Fruit fly (Drosophila melanogaster) whole organism, embryonic: ENCODE data around the gene CG7304.

Experiments
- CG12769 ChIP-seq: fragments of 200-800 bp; sonication (Bioruptor generic); optimal IDR thresholded peaks from 2 replicates; lab custom pipeline; 2019; ENCODE audit warnings: missing biosample characterization, mild to moderate bottlenecking, missing genetic modification characterization, moderate library complexity
- CG14441 ChIP-seq: fragments of 200-800 bp; sonication (Bioruptor generic); IDR thresholded peaks from 2 replicates; pipeline ENCODE4 v1.3.6; 2022; ENCODE audit warnings: missing biosample characterization, missing genetic modification characterization
- CG17361 ChIP-seq: fragments of 200-800 bp; sonication (Bioruptor generic); IDR thresholded peaks from 3 replicates; pipeline ENCODE4 v1.3.6; 2022; ENCODE audit warnings: missing biosample characterization, missing genetic modification characterization
- CG18619 ChIP-seq: fragments of 200-800 bp; sonication (Bioruptor generic); optimal IDR thresholded peaks from 3 replicates; lab custom pipeline; 2017; ENCODE audit warnings: missing biosample characterization, mild to moderate bottlenecking, missing genetic modification characterization
- CG2129 ChIP-seq: fragments of 200-800 bp; sonication (Bioruptor generic); IDR thresholded peaks from 2 replicates; pipeline ENCODE4 v1.3.6; 2022; ENCODE audit warnings: missing biosample characterization, missing genetic modification characterization; ENCODE audit not compliant: partially characterized antibody
- CG2712 ChIP-seq: fragments of 200-800 bp; optimal IDR thresholded peaks from 3 replicates; lab custom pipeline; 2019; ENCODE audit warnings: missing biosample characterization, mild to moderate bottlenecking, missing genetic modification characterization, moderate library complexity
- CG30020 ChIP-seq: fragments of 200-800 bp; optimal IDR thresholded peaks from 2 replicates; lab custom pipeline; 2019; ENCODE audit warnings: missing biosample characterization, mild to moderate bottlenecking, missing genetic modification characterization, moderate library complexity
- CG34376 ChIP-seq: fragments of 200-800 bp; sonication (Bioruptor generic); optimal IDR thresholded peaks from 2 replicates; lab custom pipeline; 2018; ENCODE audit warnings: missing biosample characterization, mild to moderate bottlenecking, missing genetic modification characterization
- CG3726 ChIP-seq: fragments of 200-800 bp; sonication (Bioruptor generic); IDR thresholded peaks from 3 replicates; pipeline ENCODE4, ENCODE4 v1.3.6; 2022; ENCODE audit warnings: missing biosample characterization, missing genetic modification characterization
- CG3838 ChIP-seq: fragments of 200-800 bp; sonication (Bioruptor generic); optimal IDR thresholded peaks from 3 replicates; lab custom pipeline; 2016; ENCODE audit warnings: missing biosample characterization, missing genetic modification characterization
- CG3847 ChIP-seq: fragments of 200-800 bp; sonication (Bioruptor generic); IDR thresholded peaks from 2 replicates; pipeline ENCODE4 v1.3.6; 2022; ENCODE audit warnings: missing biosample characterization, missing genetic modification characterization
- CG42726 ChIP-seq: fragments of 200-800 bp; sonication (Bioruptor generic); IDR thresholded peaks from 2 replicates; pipeline ENCODE4 v1.3.6; 2022; ENCODE audit warnings: missing biosample characterization, missing genetic modification characterization; ENCODE audit not compliant: partially characterized antibody
- CG5953 ChIP-seq: fragments of 200-800 bp; sonication (Bioruptor generic); IDR thresholded peaks from 2 replicates; pipeline ENCODE4 v1.3.6; 2022; ENCODE audit warnings: missing biosample characterization, missing genetic modification characterization
- CG9215 ChIP-seq: fragments of 200-800 bp; sonication (Bioruptor generic); IDR thresholded peaks from 2 replicates; pipeline ENCODE4 v1.3.6; 2022; ENCODE audit warnings: missing biosample characterization, missing genetic modification characterization
- CG9437 ChIP-seq: fragments of 200-800 bp; sonication (Bioruptor generic); optimal IDR thresholded peaks from 2 replicates; lab custom pipeline; 2018; ENCODE audit warnings: missing biosample characterization, mild to moderate bottlenecking, missing genetic modification characterization
- Dp ChIP-seq: fragments of 200-800 bp; sonication (Bioruptor generic); optimal IDR thresholded peaks from 2 replicates; lab custom pipeline; 2018; ENCODE audit warnings: missing biosample characterization, mild to moderate bottlenecking, missing genetic modification characterization, moderate library complexity
- Fer1 ChIP-seq: fragments of 200-800 bp; sonication (Bioruptor generic); optimal IDR thresholded peaks from 2 replicates; lab custom pipeline; 2017; ENCODE audit warnings: missing biosample characterization, mild to moderate bottlenecking, missing genetic modification characterization
- HLH3B ChIP-seq: fragments of 200-800 bp; sonication (Bioruptor generic); IDR thresholded peaks from 2 replicates; pipeline ENCODE4 v1.3.6; 2022; ENCODE audit warnings: missing biosample characterization, missing genetic modification characterization
- HLH4C ChIP-seq: fragments of 200-800 bp; sonication (Bioruptor generic); IDR thresholded peaks from 3 replicates; pipeline ENCODE4 v1.3.6; 2022; ENCODE audit warnings: missing biosample characterization, missing genetic modification characterization; ENCODE audit not compliant: partially characterized antibody
- Hand ChIP-seq: fragments of 200-800 bp; sonication (Bioruptor generic); optimal IDR thresholded peaks from 2 replicates; lab custom pipeline; 2017; ENCODE audit warnings: mild to moderate bottlenecking, missing biosample characterization, missing genetic modification reagents, missing genetic modification characterization
- Hmr ChIP-seq: fragments of 200-800 bp; sonication (Bioruptor generic); optimal IDR thresholded peaks from 3 replicates; lab custom pipeline; 2017; ENCODE audit warnings: mild to moderate bottlenecking, missing biosample characterization, missing genetic modification reagents, missing genetic modification characterization
- MTF-1 ChIP-seq: fragments of 200-800 bp; sonication (Bioruptor generic); optimal IDR thresholded peaks from 2 replicates; lab custom pipeline; 2018; ENCODE audit warnings: missing biosample characterization, mild to moderate bottlenecking, missing genetic modification characterization, borderline replicate concordance
- Max ChIP-seq: fragments of 200-800 bp; sonication (Bioruptor generic); optimal IDR thresholded peaks from 2 replicates; lab custom pipeline; 2016; ENCODE audit warnings: missing biosample characterization, mild to moderate bottlenecking, missing genetic modification characterization
- Myb ChIP-seq: fragments of 200-800 bp; sonication (Bioruptor generic); optimal IDR thresholded peaks from 2 replicates; lab custom pipeline; 2016; ENCODE audit warnings: missing biosample characterization, missing genetic modification characterization
- NC2α ChIP-seq: fragments of 200-800 bp; sonication (Bioruptor generic); optimal IDR thresholded peaks from 2 replicates; lab custom pipeline; 2016; ENCODE audit warnings: missing biosample characterization, missing genetic modification characterization
- NfI ChIP-seq: fragments of 200-800 bp; sonication (Bioruptor generic); optimal IDR thresholded peaks from 3 replicates; lab custom pipeline; 2018; ENCODE audit warnings: missing biosample characterization, mild to moderate bottlenecking, missing genetic modification characterization, moderate library complexity
- Optix ChIP-seq: fragments of 200-800 bp; sonication (Bioruptor generic); IDR thresholded peaks from 3 replicates; pipeline ENCODE4 v1.3.6; 2022; ENCODE audit warnings: missing biosample characterization, missing genetic modification characterization
- Sry-δ ChIP-seq: fragments of 200-800 bp; sonication (Bioruptor generic); optimal IDR thresholded peaks from 2 replicates; lab custom pipeline; 2016; ENCODE audit warnings: missing biosample characterization, missing genetic modification characterization
- YL-1 ChIP-seq: fragments of 200-800 bp; sonication (Bioruptor generic); optimal IDR thresholded peaks from 3 replicates; lab custom pipeline; 2017; ENCODE audit warnings: missing biosample characterization, mild to moderate bottlenecking, missing genetic modification characterization
- al ChIP-seq: fragments of 200-800 bp; sonication (Bioruptor generic); IDR thresholded peaks from 2 replicates; pipeline ENCODE4 v1.3.6; 2022; ENCODE audit warnings: missing biosample characterization, missing genetic modification characterization
- crol ChIP-seq: fragments of 200-800 bp; sonication (Bioruptor generic); IDR thresholded peaks from 2 replicates; pipeline ENCODE4 v1.3.6; 2022; ENCODE audit warnings: missing biosample characterization, missing genetic modification characterization
- en ChIP-seq: fragments of 200-800 bp; sonication (Bioruptor generic); optimal IDR thresholded peaks from 2 replicates; lab custom pipeline; 2016; ENCODE audit warnings: missing biosample characterization, missing genetic modification characterization
- fd3F ChIP-seq: fragments of 200-800 bp; sonication (Bioruptor generic); optimal IDR thresholded peaks from 2 replicates; lab custom pipeline; 2018; ENCODE audit warnings: missing biosample characterization, mild to moderate bottlenecking, missing genetic modification characterization, moderate library complexity
- fd96Cb ChIP-seq: fragments of 200-800 bp; sonication (Bioruptor generic); optimal IDR thresholded peaks from 2 replicates; lab custom pipeline; 2018; ENCODE audit warnings: missing biosample characterization, mild to moderate bottlenecking, missing genetic modification characterization, moderate library complexity
- gsb-n ChIP-seq: fragments of 200-800 bp; sonication (Bioruptor generic); optimal IDR thresholded peaks from 3 replicates; lab custom pipeline; 2018; ENCODE audit warnings: missing biosample characterization, mild to moderate bottlenecking, missing genetic modification characterization
- hb ChIP-seq: fragments of 200-800 bp; sonication (Bioruptor generic); IDR thresholded peaks from 3 replicates; pipeline ENCODE4 v1.3.6; 2022; ENCODE audit warnings: missing biosample characterization, missing genetic modification characterization; ENCODE audit not compliant: partially characterized antibody
- hkb ChIP-seq, 2 experiments: fragments of 200-800 bp in 1 of 2; fragments of >200 bp in 1 of 2; sonication (Bioruptor generic) in 1 of 2; IDR thresholded peaks in 1 of 2; optimal IDR thresholded peaks in 1 of 2; 2 replicates each; pipeline versions ENCODE4 v1.3.6 to Lab custom; 2017 to 2022; ENCODE audit warnings: missing biosample characterization in 1 of 2, missing genetic modification characterization in 1 of 2
- jumu ChIP-seq: fragments of 200-800 bp; sonication (Bioruptor generic); optimal IDR thresholded peaks from 3 replicates; lab custom pipeline; 2016; ENCODE audit warnings: missing biosample characterization, missing genetic modification characterization
- maf-S ChIP-seq: fragments of 200-800 bp; sonication (Bioruptor generic); optimal IDR thresholded peaks from 2 replicates; lab custom pipeline; 2016; ENCODE audit warnings: missing biosample characterization, missing genetic modification characterization
- nmo ChIP-seq: fragments of 200-800 bp; sonication (Bioruptor generic); optimal IDR thresholded peaks from 2 replicates; lab custom pipeline; 2018; ENCODE audit warnings: missing biosample characterization, mild to moderate bottlenecking, missing genetic modification characterization, moderate library complexity
- nom ChIP-seq: fragments of 200-800 bp; sonication (Bioruptor generic); optimal IDR thresholded peaks from 2 replicates; lab custom pipeline; 2017; ENCODE audit warnings: missing biosample characterization, missing genetic modification characterization, mild to moderate bottlenecking, moderate library complexity, missing genetic modification reagents
- oc ChIP-seq: fragments of 200-800 bp; sonication (Bioruptor generic); optimal IDR thresholded peaks from 2 replicates; lab custom pipeline; 2018; ENCODE audit warnings: missing biosample characterization, mild to moderate bottlenecking, missing genetic modification characterization, moderate library complexity
- pho ChIP-seq: fragments of 200-800 bp; sonication (Bioruptor generic); optimal IDR thresholded peaks from 2 replicates; lab custom pipeline; 2016; ENCODE audit warnings: missing biosample characterization, missing genetic modification characterization
- ranshi ChIP-seq: fragments of 200-800 bp; sonication (Bioruptor generic); IDR thresholded peaks from 2 replicates; pipeline ENCODE4 v1.3.6; 2022; ENCODE audit warnings: missing biosample characterization, missing genetic modification characterization
- sd ChIP-seq: fragments of 200-800 bp; sonication (Bioruptor generic); optimal IDR thresholded peaks from 3 replicates; lab custom pipeline; 2018; ENCODE audit warnings: missing biosample characterization, mild to moderate bottlenecking, missing genetic modification characterization, moderate library complexity
- ttk ChIP-seq: fragments of 200-800 bp; sonication (Bioruptor generic); IDR thresholded peaks from 2 replicates; pipeline ENCODE4 v2.1.2; 2022; ENCODE audit warnings: missing biosample characterization, missing genetic modification characterization
- vfl ChIP-seq: fragments of 200-800 bp; sonication (Bioruptor generic); optimal IDR thresholded peaks from 2 replicates; lab custom pipeline; 2016; ENCODE audit warnings: missing biosample characterization, missing genetic modification characterization
- wek ChIP-seq: fragments of 200-800 bp; sonication (Bioruptor generic); optimal IDR thresholded peaks from 3 replicates; lab custom pipeline; 2018; ENCODE audit warnings: missing biosample characterization, mild to moderate bottlenecking, missing genetic modification characterization, moderate library complexity
- z ChIP-seq: fragments of 200-800 bp; sonication (Bioruptor generic); IDR thresholded peaks from 3 replicates; pipeline ENCODE4 v1.3.6; 2022; ENCODE audit warnings: missing biosample characterization, missing genetic modification characterization

The CG7304 gene

DNA sequence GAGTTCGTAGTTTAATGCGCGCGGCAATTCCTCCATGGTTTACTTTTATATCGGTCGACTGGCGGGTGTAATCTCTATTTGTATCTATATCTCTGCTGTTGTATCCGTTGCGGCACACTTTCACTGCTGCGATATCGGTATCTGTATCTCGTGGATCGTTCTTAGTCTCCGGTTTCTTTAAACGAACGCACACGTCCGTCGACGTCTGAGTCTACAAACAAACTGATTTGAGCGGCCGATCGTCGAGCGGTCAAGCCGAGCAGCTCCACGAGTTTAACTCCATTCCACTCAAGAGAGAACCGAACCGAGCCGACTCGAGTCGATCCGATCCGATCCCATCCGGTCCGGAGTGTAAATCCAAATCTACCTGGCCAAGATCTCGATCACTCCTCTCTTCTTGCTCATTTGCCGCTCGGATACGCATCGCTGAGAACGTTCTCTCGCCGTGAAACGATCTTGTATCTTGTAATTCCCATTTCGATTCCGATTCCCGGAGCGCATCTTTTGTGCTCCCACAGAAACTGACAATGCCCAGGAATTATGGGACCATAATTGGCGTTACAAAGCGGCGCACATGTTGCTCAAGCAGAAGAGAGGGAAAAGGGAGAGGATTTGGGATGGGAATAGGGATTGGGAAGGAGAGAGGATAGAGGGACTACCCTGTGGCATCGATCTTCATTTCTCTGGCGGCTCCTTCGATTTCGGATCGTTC, 20.3 kb downstream of the CG7304 start, which contains the start of gene comm2 (continued):
- TF ChIP-seq CG2712 (tag; lab: Kevin White, UChicago) (no peak), CG12769 (tag; lab: Kevin White, UChicago) (peak; percentile 94), ttk (GFP tag; lab: Robert Waterston, UW) (no peak), nom (GFP tag; lab: Kevin White, UChicago) (peak; percentile 22), CG17361 (GFP tag; lab: Robert Waterston, UW) (no peak), al (GFP tag; lab: Robert Waterston, UW) (no peak), Hand (GFP tag; lab: Kevin White, UChicago) (no peak), NfI (GFP tag; lab: Kevin White, UChicago) (no peak), fd96Cb (tag; lab: Kevin White, UChicago) (no peak), fd3F (GFP tag; lab: Kevin White, UChicago) (no peak), HLH3B (GFP tag; lab: Robert Waterston, UW) (no peak), CG3847 (GFP tag; lab: Robert Waterston, UW) (no peak), NC2α (GFP tag; lab: Kevin White, UChicago) (no peak), CG30020 (no peak), Max (no peak), CG9437 (GFP tag; lab: Kevin White, UChicago) (no peak), oc (tag; lab: Kevin White, UChicago) (peak; percentile 52), CG18619 (no peak), HLH4C (GFP tag; lab: Robert Waterston, UW) (peak; percentile 21; the same call in 1 of the 3 replicates), CG14441 (GFP tag; lab: Robert Waterston, UW) (no peak), ranshi (GFP tag; lab: Robert Waterston, UW) (no peak), vfl (GFP tag; lab: Kevin White, UChicago) (no peak), Dp (GFP tag; lab: Kevin White, UChicago) (no peak), pho (GFP tag; lab: Kevin White, UChicago) (no peak), Sry-δ (GFP tag; lab: Kevin White, UChicago) (no peak), CG2129 (GFP tag; lab: Robert Waterston, UW) (no peak), CG34376 (GFP tag; lab: Kevin White, UChicago) (no peak), CG5953 (GFP tag; lab: Robert Waterston, UW) (no peak), Hmr (GFP tag; lab: Kevin White, UChicago) (no peak), CG42726 (peak; percentile 60; the same call in 1 of the 2 replicates), nmo (GFP tag; lab: Kevin White, UChicago) (no peak), wek (GFP tag; lab: Kevin White, UChicago) (no peak), z (GFP tag; lab: Robert Waterston, UW) (peak; percentile 99), crol (peak; percentile 13; the same call in 1 of the 2 replicates), Optix (no peak), YL-1 (no peak), sd (tag; lab: Kevin White, UChicago) (no peak), CG3726 (no peak), CG3838 (GFP tag; lab: Kevin White, UChicago) (no peak), Fer1 (peak; percentile 2), CG9215 (GFP tag; lab: Robert Waterston, UW) (no peak), jumu (no peak), MTF-1 (GFP tag; lab: Kevin White, UChicago) (peak; percentile 33), Myb (GFP tag; lab: Kevin White, UChicago) (no peak), gsb-n (tag; lab: Kevin White, UChicago) (no peak), hb (GFP tag; lab: Robert Waterston, UW) (no peak), en (no peak), hkb (optimal IDR thresholded peaks at IDR 0.05; lab: Kevin White, UChicago) (no peak), hkb (GFP tag; IDR thresholded peaks at IDR 0.05; lab: Robert Waterston, UW) (0 out of 2 replicates have a peak, but pooled peaks have one; percentile 14), maf-S (GFP tag; lab: Kevin White, UChicago) (no peak)
